Worm (Caenorhabditis elegans): ENCODE results near the gene nhr-291.
A peak's percentile ranks its signal among the peaks of the same experiment; 100 is the strongest.

nhr-291 gene

DNA sequence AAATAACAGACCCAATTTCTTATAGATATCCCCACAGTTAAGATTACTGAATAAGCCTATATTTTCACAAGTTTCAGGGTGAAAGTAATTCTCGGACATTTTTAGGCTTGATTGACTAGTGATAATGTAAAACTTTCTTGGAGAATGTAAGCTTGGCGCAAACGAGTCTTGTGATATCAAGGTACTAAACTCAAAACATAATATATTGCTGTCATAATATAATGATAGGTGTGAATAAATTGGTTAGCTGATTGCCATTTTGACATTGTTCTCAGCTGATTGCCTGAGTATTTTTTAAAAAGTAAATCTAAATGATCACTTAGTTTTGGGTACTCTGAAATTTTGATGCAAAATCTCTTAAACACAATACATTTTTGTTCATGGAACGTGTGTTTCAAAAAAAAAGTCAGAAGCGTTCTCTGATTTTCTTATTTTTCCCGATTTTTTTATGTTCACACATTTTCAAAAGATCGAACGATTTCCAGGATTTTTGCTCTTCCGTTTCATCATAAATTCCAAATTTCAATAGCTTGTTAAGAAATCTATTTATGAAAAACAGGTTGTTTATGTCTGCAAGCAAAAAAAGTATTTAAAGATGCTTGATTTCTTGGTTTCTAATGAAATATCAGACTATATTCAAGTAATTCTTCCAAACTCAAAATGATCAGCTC is 37.3 kb upstream of the nhr-291 start, which contains the start of the genes srw-19 and srx-51:
srw-19 (minus strand) TSS at position 101 of the 671 bp plus-strand sequence.
srx-51 (plus strand) TSS at position 621 of the 671 bp plus-strand sequence.
- no peak for TF ChIP-seq nhr-10 (tag; optimal IDR thresholded peaks at IDR 0.05)
- no peak for TF ChIP-seq sma-3 (GFP tag; optimal IDR thresholded peaks at IDR 0.05)
- TF ChIP-seq lsy-2 (tag; optimal IDR thresholded peaks at IDR 0.05), result no peak
- no peak for TF ChIP-seq zag-1 (tag; optimal IDR thresholded peaks at IDR 0.05)
- no peak for TF ChIP-seq sem-4 (tag; optimal IDR thresholded peaks at IDR 0.05)
- no peak for TF ChIP-seq skn-1 (tag; optimal IDR thresholded peaks at IDR 0.05)
- TF ChIP-seq ztf-1 (GFP tag; conservative IDR thresholded peaks at IDR 0.05), result no peak
- no peak for TF ChIP-seq ama-1 (optimal IDR thresholded peaks at IDR 0.05)
- TF ChIP-seq blmp-1 (tag; optimal IDR thresholded peaks at IDR 0.05; ENCODE audit: insufficient read depth), result no peak
- no peak for TF ChIP-seq mbf-1 (tag; optimal IDR thresholded peaks at IDR 0.05)
- TF ChIP-seq fos-1 (tag; optimal IDR thresholded peaks at IDR 0.05), result no peak
- TF ChIP-seq F13H6.1 (tag; optimal IDR thresholded peaks at IDR 0.05), result no peak
- TF ChIP-seq nhr-25 (tag; optimal IDR thresholded peaks at IDR 0.05), result no peak

DNA sequence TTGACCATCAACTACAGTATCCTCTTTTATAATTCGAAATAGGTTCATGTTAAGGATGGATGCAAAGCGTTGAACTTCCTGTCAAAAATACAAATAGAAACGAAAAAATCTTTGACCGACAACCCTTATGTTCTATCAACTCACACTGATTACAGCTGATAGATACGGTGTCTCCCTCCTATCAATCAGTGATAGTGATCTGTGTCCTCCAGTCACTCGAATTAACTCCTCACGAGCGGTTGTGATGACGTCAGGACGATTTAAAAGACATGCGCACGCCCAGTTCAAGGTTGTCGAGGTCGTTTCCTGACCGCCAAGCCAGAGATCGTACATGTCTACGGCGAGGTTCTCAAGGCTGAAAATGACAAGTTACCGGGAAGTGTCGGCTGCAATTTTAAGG is 32.8 kb upstream of the nhr-291 start:
- peak; percentile 51 for TF ChIP-seq sma-9 (GFP tag; optimal IDR thresholded peaks at IDR 0.05)
- TF ChIP-seq sma-9 (tag; optimal IDR thresholded peaks at IDR 0.05), result no peak
- TF ChIP-seq elt-3 (tag; optimal IDR thresholded peaks at IDR 0.05), result no peak

DNA sequence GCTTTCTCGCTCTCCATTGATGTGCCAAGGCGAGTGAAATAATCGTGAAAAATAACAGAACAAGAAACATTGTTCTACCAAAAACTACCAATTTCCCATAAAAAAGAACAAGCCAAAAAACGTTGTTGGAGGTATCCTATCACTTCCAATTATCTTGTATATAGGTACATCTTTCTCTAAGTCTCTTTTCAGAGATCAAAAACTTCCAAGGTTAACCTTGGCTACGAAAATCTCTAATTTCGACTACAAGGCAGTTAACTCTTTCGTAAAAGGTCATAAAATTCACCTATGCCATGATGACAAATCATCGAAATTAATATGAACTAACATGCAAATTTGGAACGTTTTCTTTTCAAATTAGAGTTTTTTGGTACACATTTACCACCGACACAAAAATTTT is 30.9 kb upstream of the nhr-291 start, which contains the start of gene cyp-34A1:
cyp-34A1 (minus strand) TSS at position 101 of the 400 bp plus-strand sequence.
- TF ChIP-seq F13H6.1 (tag; optimal IDR thresholded peaks at IDR 0.05) (no peak), zag-1 (tag; optimal IDR thresholded peaks at IDR 0.05) (no peak), nhr-10 (tag; optimal IDR thresholded peaks at IDR 0.05) (no peak), aly-2 (tag; optimal IDR thresholded peaks at IDR 0.05) (no peak), ztf-11 (tag; optimal IDR thresholded peaks at IDR 0.05) (no peak), sem-4 (tag; optimal IDR thresholded peaks at IDR 0.05) (no peak), nhr-11 (tag; optimal IDR thresholded peaks at IDR 0.05) (no peak), R02D3.7 (tag; optimal IDR thresholded peaks at IDR 0.05) (no peak), lin-39 (tag; optimal IDR thresholded peaks at IDR 0.05) (no peak), nhr-129 (tag; optimal IDR thresholded peaks at IDR 0.05) (no peak), nhr-23 (tag; optimal IDR thresholded peaks at IDR 0.05) (no peak), nhr-25 (tag; optimal IDR thresholded peaks at IDR 0.05) (no peak), crh-2 (tag; optimal IDR thresholded peaks at IDR 0.05) (no peak), gmeb-1 (tag; optimal IDR thresholded peaks at IDR 0.05) (no peak), nhr-237 (tag; optimal IDR thresholded peaks at IDR 0.05) (no peak), ZK546.5 (tag; optimal IDR thresholded peaks at IDR 0.05) (no peak), lsy-2 (tag; optimal IDR thresholded peaks at IDR 0.05) (no peak), ztf-1 (GFP tag; conservative IDR thresholded peaks at IDR 0.05) (no peak), elt-3 (tag; optimal IDR thresholded peaks at IDR 0.05) (no peak)

DNA sequence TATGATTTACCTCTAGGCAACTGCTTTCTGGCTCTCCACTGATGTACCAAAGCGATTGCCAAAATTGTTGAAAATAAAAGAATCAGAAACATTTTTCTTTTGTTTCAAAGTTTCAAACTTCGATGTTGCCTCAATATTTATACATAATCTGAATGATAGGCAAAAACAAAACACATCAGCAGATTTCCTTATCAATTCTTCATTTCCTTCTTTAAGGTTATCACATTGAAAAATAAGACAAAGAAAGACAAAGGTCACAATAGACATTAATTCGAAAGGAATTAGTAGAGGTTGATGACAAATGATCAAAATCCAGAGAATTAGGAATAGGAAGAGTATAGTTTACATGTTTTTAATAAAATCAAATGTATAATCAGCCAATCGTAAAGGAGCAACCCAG is 27.8 kb upstream of the nhr-291 start, which contains the start of gene cyp-34A2:
cyp-34A2 (minus strand) TSS at position 101 of the 400 bp plus-strand sequence.
- TF ChIP-seq crh-2 (tag; optimal IDR thresholded peaks at IDR 0.05) (no peak), ceh-16 (tag; optimal IDR thresholded peaks at IDR 0.05) (no peak), mab-5 (tag; optimal IDR thresholded peaks at IDR 0.05) (no peak), unc-55 (GFP tag; optimal IDR thresholded peaks at IDR 0.05) (no peak), F13H6.1 (tag; optimal IDR thresholded peaks at IDR 0.05) (no peak), ztf-4 (tag; optimal IDR thresholded peaks at IDR 0.05) (no peak), elt-1 (tag; optimal IDR thresholded peaks at IDR 0.05) (no peak), nhr-11 (tag; optimal IDR thresholded peaks at IDR 0.05) (no peak), lsy-2 (tag; optimal IDR thresholded peaks at IDR 0.05) (no peak), nhr-6 (tag; optimal IDR thresholded peaks at IDR 0.05) (no peak), elt-3 (tag; optimal IDR thresholded peaks at IDR 0.05) (no peak), nhr-237 (tag; optimal IDR thresholded peaks at IDR 0.05) (no peak), alr-1 (tag; optimal IDR thresholded peaks at IDR 0.05) (no peak)

DNA sequence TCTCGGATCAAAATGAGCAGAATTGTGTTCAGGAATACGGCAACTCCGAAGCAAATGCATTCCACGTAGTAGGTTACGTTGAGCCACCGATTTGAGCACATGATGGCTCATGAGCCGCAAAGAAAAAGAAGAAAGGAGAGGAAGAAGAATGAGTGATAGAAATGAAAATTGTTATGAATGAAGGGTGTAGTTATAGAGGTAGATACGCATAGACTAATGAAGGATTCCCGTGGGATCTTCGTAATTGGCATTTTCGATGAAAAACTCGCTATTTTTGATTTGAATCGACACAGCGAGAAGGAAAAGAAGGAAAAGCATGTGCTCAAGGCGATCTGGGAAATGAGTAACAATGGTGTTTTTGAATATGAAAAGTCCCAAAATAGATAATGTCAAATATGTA is 24.9 kb upstream of the nhr-291 start, which contains the start of gene str-96:
str-96 (minus strand) TSS at position 101 of the 400 bp plus-strand sequence.
- TF ChIP-seq nhr-11 (tag; optimal IDR thresholded peaks at IDR 0.05), result no peak
- TF ChIP-seq ceh-82 (tag; optimal IDR thresholded peaks at IDR 0.05), result no peak
- no peak for TF ChIP-seq aly-2 (tag; optimal IDR thresholded peaks at IDR 0.05)
- TF ChIP-seq nhr-25 (tag; optimal IDR thresholded peaks at IDR 0.05), result no peak
- TF ChIP-seq ztf-4 (tag; optimal IDR thresholded peaks at IDR 0.05), result no peak
- TF ChIP-seq mdl-1 (tag; optimal IDR thresholded peaks at IDR 0.05), result no peak
- no peak for TF ChIP-seq lsy-2 (tag; optimal IDR thresholded peaks at IDR 0.05)
- no peak for TF ChIP-seq C34F6.9 (tag; optimal IDR thresholded peaks at IDR 0.05)
- no peak for TF ChIP-seq ztf-11 (tag; optimal IDR thresholded peaks at IDR 0.05)
- TF ChIP-seq nhr-129 (tag; optimal IDR thresholded peaks at IDR 0.05), result no peak
- no peak for TF ChIP-seq nhr-12 (tag; optimal IDR thresholded peaks at IDR 0.05)

Measured in whole organism, L2 larva.